Worm (Caenorhabditis elegans): Measurements from ENCODE around the gene Y51B9A.14.

- no peak for TF ChIP-seq drap-1 (GFP tag; optimal IDR thresholded peaks at IDR 0.05)
- no peak for TF ChIP-seq snpc-4 (tag; optimal IDR thresholded peaks at IDR 0.05)
Measured at ce11 chrII:9438227-9438626, 40.0 kb upstream of the Y51B9A.14 start, which contains the start of gene chil-13.

Data from whole organism, mixed stage, embryonic.